Worm (Caenorhabditis elegans) whole organism, mixed stage, embryonic: ENCODE measurements around the gene Y65A5A.1.

Source experiments
- M03D4.4 ChIP-seq: sonication (generic microtip); optimal IDR thresholded peaks from 2 replicates; lab custom pipeline; 2017; ENCODE audit warnings: mild to moderate bottlenecking, missing genetic modification characterization, missing compliant biosample characterization
- ceh-39 ChIP-seq: fragments of 150-350 bp; optimal IDR thresholded peaks from 2 replicates; lab custom pipeline; 2014; ENCODE audit warnings: missing biosample characterization, missing genetic modification characterization
- ceh-43 ChIP-seq: fragments of 200-800 bp; sonication (Bioruptor generic); optimal IDR thresholded peaks from 2 replicates; lab custom pipeline; 2018; ENCODE audit warnings: mild to moderate bottlenecking, missing genetic modification characterization, moderate library complexity, missing compliant biosample characterization
- ceh-83 ChIP-seq: fragments of 200-800 bp; sonication (Bioruptor generic); optimal IDR thresholded peaks from 2 replicates; lab custom pipeline; 2018; ENCODE audit warnings: mild to moderate bottlenecking, missing genetic modification characterization, missing compliant biosample characterization
- ces-1 ChIP-seq: fragments of 150-350 bp; optimal IDR thresholded peaks from 2 replicates; lab custom pipeline; 2014; ENCODE audit warnings: missing biosample characterization, missing genetic modification reagents, missing genetic modification characterization
- cnd-1 ChIP-seq: fragments of 200-800 bp; sonication (Bioruptor generic); optimal IDR thresholded peaks from 2 replicates; lab custom pipeline; 2018; ENCODE audit warnings: mild to moderate bottlenecking, missing genetic modification characterization, missing compliant biosample characterization
- drap-1 ChIP-seq: fragments of 200-800 bp; sonication (Bioruptor generic); optimal IDR thresholded peaks from 3 replicates; lab custom pipeline; 2018; ENCODE audit warnings: mild to moderate bottlenecking, missing genetic modification characterization, missing compliant biosample characterization
- flh-1 ChIP-seq: fragments of 200-800 bp; sonication (Bioruptor generic); optimal IDR thresholded peaks from 2 replicates; lab custom pipeline; 2018; ENCODE audit warnings: mild to moderate bottlenecking, missing genetic modification characterization, moderate library complexity, missing compliant biosample characterization
- ham-2 ChIP-seq: fragments of 200-800 bp; sonication (Bioruptor generic); optimal IDR thresholded peaks from 2 replicates; lab custom pipeline; 2018; ENCODE audit warnings: mild to moderate bottlenecking, missing genetic modification characterization, missing compliant biosample characterization
- hlh-1 ChIP-seq: fragments of 150-350 bp; optimal IDR thresholded peaks from 2 replicates; lab custom pipeline; 2014; ENCODE audit warnings: missing biosample characterization, missing genetic modification reagents, missing genetic modification characterization
- lin-13 ChIP-seq: fragments of 150-350 bp; optimal IDR thresholded peaks from 2 replicates; lab custom pipeline; 2014; ENCODE audit warnings: missing biosample characterization, missing genetic modification characterization
- lin-32 ChIP-seq: fragments of 200-800 bp; sonication (Bioruptor generic); optimal IDR thresholded peaks from 2 replicates; lab custom pipeline; 2018; ENCODE audit warnings: mild to moderate bottlenecking, missing genetic modification characterization, missing compliant biosample characterization
- mab-5 ChIP-seq: fragments of 150-350 bp; optimal IDR thresholded peaks from 2 replicates; lab custom pipeline; 2014; ENCODE audit warnings: missing biosample characterization, missing genetic modification characterization
- mep-1 ChIP-seq: fragments of 150-350 bp; optimal IDR thresholded peaks from 2 replicates; lab custom pipeline; 2017; ENCODE audit warnings: missing biosample characterization, missing genetic modification reagents, missing genetic modification characterization, inconsistent platforms
- mls-2 ChIP-seq: sonication (generic microtip); optimal IDR thresholded peaks from 2 replicates; lab custom pipeline; 2016; ENCODE audit warnings: mild to moderate bottlenecking, missing genetic modification characterization, moderate library complexity, missing compliant biosample characterization
- nhr-12 ChIP-seq: fragments of 150-350 bp; optimal IDR thresholded peaks from 2 replicates; lab custom pipeline; 2014; ENCODE audit warnings: missing biosample characterization, missing genetic modification characterization
- nhr-2 ChIP-seq: fragments of 150-350 bp; optimal IDR thresholded peaks from 2 replicates; lab custom pipeline; 2014; ENCODE audit warnings: missing biosample characterization, missing genetic modification characterization
- nhr-28 ChIP-seq: fragments of 150-350 bp; optimal IDR thresholded peaks from 2 replicates; lab custom pipeline; 2014; ENCODE audit warnings: missing biosample characterization, missing genetic modification characterization
- nhr-76 ChIP-seq: sonication (generic microtip); optimal IDR thresholded peaks from 2 replicates; lab custom pipeline; 2017; ENCODE audit warnings: missing biosample characterization, missing genetic modification characterization
- pha-4 ChIP-seq: fragments of 150-350 bp; optimal IDR thresholded peaks from 2 replicates; lab custom pipeline; 2018; ENCODE audit warnings: missing biosample characterization, missing genetic modification reagents, missing genetic modification characterization
- snpc-4 ChIP-seq: fragments of 150-350 bp; optimal IDR thresholded peaks from 2 replicates; lab custom pipeline; 2014; ENCODE audit warnings: missing biosample characterization, missing genetic modification characterization
- tbx-8 ChIP-seq: fragments of 200-800 bp; sonication (Bioruptor generic); optimal IDR thresholded peaks from 2 replicates; lab custom pipeline; 2018; ENCODE audit warnings: mild to moderate bottlenecking, missing genetic modification characterization, moderate library complexity, missing compliant biosample characterization
- unc-120 ChIP-seq: sonication (generic microtip); optimal IDR thresholded peaks from 2 replicates; lab custom pipeline; 2017; ENCODE audit warnings: missing genetic modification characterization, missing compliant biosample characterization; ENCODE audit not compliant: poor library complexity, severe bottlenecking
- unc-39 ChIP-seq: fragments of 150-350 bp; optimal IDR thresholded peaks from 2 replicates; lab custom pipeline; 2014; ENCODE audit warnings: missing biosample characterization, missing genetic modification characterization
- unc-62 ChIP-seq: fragments of 150-350 bp; optimal IDR thresholded peaks from 2 replicates; lab custom pipeline; 2014; ENCODE audit warnings: missing biosample characterization, missing genetic modification reagents, missing genetic modification characterization
- zip-8 ChIP-seq: fragments of 150-350 bp; optimal IDR thresholded peaks from 2 replicates; lab custom pipeline; 2014; ENCODE audit warnings: missing biosample characterization, missing genetic modification characterization
- ztf-11 ChIP-seq: fragments of 150-350 bp; optimal IDR thresholded peaks from 2 replicates; lab custom pipeline; 2014; ENCODE audit warnings: missing biosample characterization, missing genetic modification characterization

The Y65A5A.1 gene

DNA sequence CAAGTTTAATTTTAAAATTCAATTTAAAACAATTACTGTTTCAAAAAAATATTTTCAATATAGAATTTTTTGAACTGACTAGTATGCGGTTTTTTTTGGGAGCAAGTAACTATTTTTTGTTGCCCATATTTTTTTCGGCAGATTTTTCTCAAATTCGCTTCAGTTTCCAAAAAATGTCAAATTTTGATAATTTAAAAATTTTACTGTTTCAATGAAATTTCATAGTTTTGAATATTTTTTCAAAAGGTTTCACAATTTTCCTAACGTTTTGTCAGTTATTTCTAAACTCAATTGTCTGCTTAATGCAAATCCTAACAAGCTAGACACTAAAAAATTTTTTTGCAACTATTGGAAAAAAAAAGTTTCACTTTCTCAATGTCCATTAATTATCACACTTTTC lies 18.7 kb downstream of the Y65A5A.1 start:
- TF ChIP-seq M03D4.4 (tag; lab: Kevin White, UChicago) = peak; percentile 18
- TF ChIP-seq cnd-1 (tag; lab: Kevin White, UChicago) = no peak

DNA sequence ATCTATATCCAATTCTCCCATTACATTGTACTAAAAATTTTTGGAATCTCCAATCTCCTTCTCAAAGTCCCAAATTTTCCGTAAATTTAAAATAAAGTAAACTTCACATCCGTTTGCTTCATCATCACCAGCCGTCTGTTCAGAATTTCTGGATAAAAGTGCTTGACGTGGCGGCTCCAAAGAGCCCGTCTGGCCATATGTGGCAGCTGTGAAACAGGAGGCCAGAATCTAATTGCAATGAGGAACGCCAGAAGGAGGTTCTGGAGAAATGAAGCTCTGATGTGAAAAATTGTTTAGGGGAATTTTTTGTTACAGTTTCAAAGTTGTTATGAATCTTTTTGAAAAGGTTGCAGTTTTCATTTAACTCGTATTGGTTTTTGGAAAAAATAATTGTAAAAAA lies 19.3 kb downstream of the Y65A5A.1 start:
- TF ChIP-seq cnd-1 (tag; lab: Kevin White, UChicago) = no peak
- TF ChIP-seq mep-1 (tag; lab: Kevin White, UChicago) = no peak
- TF ChIP-seq lin-32 = peak; percentile 57
- TF ChIP-seq ztf-11 (tag; lab: Kevin White, UChicago) = no peak
- TF ChIP-seq M03D4.4 (tag; lab: Kevin White, UChicago) = no peak
- no peak for TF ChIP-seq pha-4 (tag; lab: Kevin White, UChicago)
- TF ChIP-seq zip-8 (tag; lab: Kevin White, UChicago) = no peak
- peak; percentile 55 for TF ChIP-seq ces-1 (GFP tag; lab: Kevin White, UChicago)
- TF ChIP-seq, all 35 proteins: peak for 2

DNA sequence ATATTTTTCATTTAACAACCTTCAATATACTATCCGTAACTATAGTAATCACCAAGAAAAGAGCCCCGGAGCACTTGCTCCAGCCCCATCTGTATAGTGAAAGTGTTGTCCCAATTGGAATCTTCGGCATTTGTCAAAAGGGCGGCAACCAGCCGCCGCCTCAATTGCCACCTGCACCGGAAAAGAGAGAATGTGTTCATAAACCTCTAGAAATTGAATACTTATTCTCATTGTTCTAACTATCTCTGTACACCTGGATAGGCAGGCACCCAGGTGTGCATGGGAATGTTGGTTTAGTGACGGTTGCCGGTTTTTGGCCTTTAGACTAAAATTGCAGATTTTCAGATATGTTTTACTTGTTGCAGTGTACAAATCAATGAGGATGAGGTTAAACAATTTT lies 21.7 kb downstream of the Y65A5A.1 start:
- TF ChIP-seq mab-5 (tag; lab: Kevin White, UChicago) = no peak
- no peak for TF ChIP-seq unc-120 (tag; lab: Kevin White, UChicago)
- no peak for TF ChIP-seq unc-39
- no peak for TF ChIP-seq ham-2 (GFP tag; lab: Kevin White, UChicago)
- TF ChIP-seq ceh-83 (GFP tag; lab: Kevin White, UChicago) = no peak
- no peak for TF ChIP-seq pha-4 (tag; lab: Kevin White, UChicago)
- TF ChIP-seq mls-2 = no peak
- no peak for TF ChIP-seq nhr-28 (tag; lab: Kevin White, UChicago)
- no peak for TF ChIP-seq drap-1 (GFP tag; lab: Kevin White, UChicago)
- TF ChIP-seq ceh-43 (GFP tag; lab: Kevin White, UChicago) = no peak
- no peak for TF ChIP-seq cnd-1 (tag; lab: Kevin White, UChicago)
- TF ChIP-seq zip-8 (tag; lab: Kevin White, UChicago) = no peak
- TF ChIP-seq flh-1 (GFP tag; lab: Kevin White, UChicago) = no peak
- TF ChIP-seq hlh-1 (tag; lab: Kevin White, UChicago) = no peak
- no peak for TF ChIP-seq ceh-39 (tag; lab: Kevin White, UChicago)
- TF ChIP-seq M03D4.4 (tag; lab: Kevin White, UChicago) = no peak
- no peak for TF ChIP-seq ztf-11 (tag; lab: Kevin White, UChicago)
- TF ChIP-seq lin-13 (tag; lab: Kevin White, UChicago) = no peak

DNA sequence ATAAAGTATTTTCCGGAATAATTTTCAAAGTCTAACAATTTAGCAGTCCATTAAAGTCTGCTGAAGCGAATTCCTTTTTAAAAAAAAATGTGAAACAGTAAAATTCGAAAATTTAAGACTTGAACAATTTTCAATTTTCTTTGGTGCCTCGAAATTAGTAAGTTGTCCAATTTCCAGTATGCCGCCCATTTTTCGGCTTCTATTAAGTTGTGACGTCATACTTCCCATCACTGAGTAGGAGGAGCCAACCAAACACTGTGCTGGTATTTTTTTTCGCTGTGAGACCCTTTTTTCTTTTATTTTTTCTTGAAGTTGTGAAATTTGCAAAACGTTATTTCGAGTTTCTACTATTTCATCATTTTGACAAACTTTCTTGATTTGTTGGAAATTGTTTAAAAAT lies 29.0 kb downstream of the Y65A5A.1 start:
- peak; percentile 72 for TF ChIP-seq zip-8 (tag; lab: Kevin White, UChicago)
- no peak for TF ChIP-seq unc-62 (GFP tag; lab: Kevin White, UChicago)
- TF ChIP-seq, all 35 proteins: peak for 1

DNA sequence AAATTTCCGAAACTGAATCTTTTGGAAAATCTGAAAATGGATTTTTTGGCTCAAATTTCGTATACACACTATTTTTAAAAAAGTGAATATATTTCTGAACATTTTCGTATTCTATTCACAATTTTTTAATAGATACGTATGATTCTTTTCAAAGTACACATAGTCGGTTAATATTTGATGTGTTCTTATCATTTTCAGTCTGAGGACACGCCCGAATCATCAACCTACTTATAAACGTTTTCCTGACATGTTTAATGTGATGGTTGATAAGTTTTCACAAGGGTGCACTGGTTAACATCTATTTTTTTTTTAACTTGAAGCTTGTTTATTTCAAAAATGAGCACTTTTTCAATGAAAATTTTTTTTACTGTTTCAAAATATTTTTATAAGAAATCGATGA lies 35.0 kb downstream of the Y65A5A.1 start:
- no peak for TF ChIP-seq drap-1 (GFP tag; lab: Kevin White, UChicago)
- no peak for TF ChIP-seq ces-1 (GFP tag; lab: Kevin White, UChicago)
- no peak for TF ChIP-seq snpc-4 (tag; lab: Kevin White, UChicago)
- no peak for TF ChIP-seq nhr-76 (tag; lab: Kevin White, UChicago)
- TF ChIP-seq lin-13 (tag; lab: Kevin White, UChicago) = no peak
- TF ChIP-seq mls-2 = no peak
- TF ChIP-seq nhr-2 (tag; lab: Kevin White, UChicago) = no peak
- TF ChIP-seq pha-4 (tag; lab: Kevin White, UChicago) = no peak
- TF ChIP-seq, all 35 proteins: peak for 0

DNA sequence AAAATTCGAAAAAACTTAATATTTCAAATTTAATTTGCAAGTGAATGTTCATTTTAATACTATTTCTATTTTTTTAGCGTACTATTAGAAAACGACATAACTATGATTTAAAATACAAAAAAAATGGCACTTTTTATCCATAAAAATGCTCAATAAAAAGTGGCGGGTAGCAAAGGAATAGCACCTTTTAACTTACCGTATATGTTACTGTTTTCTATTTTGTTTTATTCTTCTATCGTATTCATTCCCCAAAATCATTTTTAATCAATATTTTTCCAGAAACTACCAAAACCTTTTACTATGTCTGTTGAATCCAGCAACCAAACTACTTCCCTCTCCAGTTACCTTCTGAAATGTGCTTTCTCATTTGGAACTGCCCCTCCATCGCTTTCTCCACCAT lies 48.9 kb downstream of the Y65A5A.1 start, which contains the start of gene C35D6.4:
C35D6.4 (plus strand) TSS at position 301 of the 400 bp plus-strand sequence.
- no peak for TF ChIP-seq M03D4.4 (tag; lab: Kevin White, UChicago)
- no peak for TF ChIP-seq mls-2
- no peak for TF ChIP-seq tbx-8 (GFP tag; lab: Kevin White, UChicago)
- TF ChIP-seq nhr-12 = no peak
- no peak for TF ChIP-seq nhr-2 (tag; lab: Kevin White, UChicago)
- TF ChIP-seq unc-120 (tag; lab: Kevin White, UChicago) = no peak
- TF ChIP-seq flh-1 (GFP tag; lab: Kevin White, UChicago) = no peak
- TF ChIP-seq, all 35 proteins: peak for 0
